Worm (Caenorhabditis elegans): ENCODE results near the gene DH11.5.

Gene DH11.5

DNA sequence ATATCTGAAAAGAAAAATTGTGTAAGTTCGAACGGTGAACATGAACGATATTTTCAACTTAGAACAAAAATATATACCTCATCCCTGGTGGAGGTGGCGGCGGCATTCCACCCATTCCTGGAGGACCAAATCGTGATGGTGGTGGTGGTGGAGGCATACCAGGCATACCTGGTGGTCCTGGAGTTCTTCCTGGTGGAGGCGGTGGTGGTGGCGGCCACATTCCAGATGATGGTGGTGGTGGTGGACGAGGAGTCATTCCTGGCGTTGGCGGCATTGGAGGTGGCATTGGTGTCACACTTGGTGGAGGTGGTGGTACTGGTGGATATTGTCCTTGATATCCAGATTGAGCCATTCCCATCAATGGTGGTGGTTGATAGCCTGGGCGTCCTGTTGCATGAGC, 58.2 kb downstream of the DH11.5 start:
- no peak for TF ChIP-seq ceh-13 (GFP tag; optimal IDR thresholded peaks at IDR 0.05)
- no peak for TF ChIP-seq hnd-1 (tag; optimal IDR thresholded peaks at IDR 0.05)
- no peak for TF ChIP-seq hmbx-1 (tag; optimal IDR thresholded peaks at IDR 0.05)
- TF ChIP-seq tbx-37 (GFP tag; conservative IDR thresholded peaks at IDR 0.05) = no peak
- TF ChIP-seq ama-1 (optimal IDR thresholded peaks at IDR 0.05) = no peak
- no peak for TF ChIP-seq ceh-36 (tag; optimal IDR thresholded peaks at IDR 0.05)
- TF ChIP-seq ets-7 (tag; optimal IDR thresholded peaks at IDR 0.05) = no peak
- TF ChIP-seq flt-1 (GFP tag; IDR thresholded peaks at IDR 0.05) = no peak
- no peak for TF ChIP-seq tbx-11 (GFP tag; IDR thresholded peaks at IDR 0.05)

ce11 chrII:8035667-8036066, 59.3 kb downstream of the DH11.5 start, which contains the start of gene sap-49:
TSS of gene sap-49 (minus strand) at chrII:8035767.
- TF ChIP-seq aly-1 (tag; optimal IDR thresholded peaks at IDR 0.05) = no peak
- no peak for TF ChIP-seq hmbx-1 (tag; optimal IDR thresholded peaks at IDR 0.05)
- no peak for TF ChIP-seq flt-1 (GFP tag; IDR thresholded peaks at IDR 0.05)
- TF ChIP-seq hmg-4 (GFP tag; optimal IDR thresholded peaks at IDR 0.05) = no peak
- no peak for TF ChIP-seq ets-7 (tag; optimal IDR thresholded peaks at IDR 0.05)
- no peak for TF ChIP-seq B0310.2 (tag; optimal IDR thresholded peaks at IDR 0.05)
- TF ChIP-seq scrt-1 (GFP tag; IDR thresholded peaks at IDR 0.05) = no peak
- TF ChIP-seq tbx-11 (GFP tag; IDR thresholded peaks at IDR 0.05) = no peak
- no peak for TF ChIP-seq ceh-36 (tag; optimal IDR thresholded peaks at IDR 0.05)
- no peak for TF ChIP-seq sea-1 (GFP tag; conservative IDR thresholded peaks at IDR 0.05)
- TF ChIP-seq tbx-37 (GFP tag; conservative IDR thresholded peaks at IDR 0.05) = no peak
- TF ChIP-seq F13C5.2 (tag; optimal IDR thresholded peaks at IDR 0.05) = no peak
- no peak for TF ChIP-seq hnd-1 (tag; optimal IDR thresholded peaks at IDR 0.05)
- TF ChIP-seq ama-1 (optimal IDR thresholded peaks at IDR 0.05) = no peak

DNA sequence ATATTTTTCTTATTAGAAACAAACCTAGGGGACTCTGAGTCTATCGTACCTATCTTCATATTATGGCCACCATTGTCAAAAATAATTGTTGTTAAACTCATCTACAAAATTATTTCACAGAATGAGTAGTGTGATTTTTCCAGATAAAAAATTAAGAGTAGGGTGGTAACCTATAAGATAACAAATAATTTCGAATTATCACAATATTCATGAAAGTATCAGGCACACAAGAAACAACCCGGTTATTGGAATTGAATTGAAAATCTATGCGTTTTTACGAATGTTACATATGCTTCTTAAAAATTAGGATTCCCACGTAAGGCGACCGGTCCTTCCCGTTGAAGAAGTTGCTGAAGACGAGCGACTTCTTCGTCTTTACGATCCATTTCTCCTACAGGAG, 60.8 kb downstream of the DH11.5 start, which contains the start of gene arp-6:
arp-6 (minus strand) TSS at position 101 of the 400 bp plus-strand sequence.
- TF ChIP-seq aly-1 (tag; optimal IDR thresholded peaks at IDR 0.05) (no peak), sea-1 (GFP tag; conservative IDR thresholded peaks at IDR 0.05) (no peak), tbx-11 (GFP tag; IDR thresholded peaks at IDR 0.05) (no peak), flt-1 (GFP tag; IDR thresholded peaks at IDR 0.05) (no peak), hmg-4 (GFP tag; optimal IDR thresholded peaks at IDR 0.05) (no peak), tra-4 (tag; optimal IDR thresholded peaks at IDR 0.05) (no peak), hnd-1 (tag; optimal IDR thresholded peaks at IDR 0.05) (no peak), pes-1 (GFP tag; IDR thresholded peaks at IDR 0.05) (no peak), ama-1 (optimal IDR thresholded peaks at IDR 0.05) (no peak)

ce11 chrII:8037863-8038262, 61.5 kb downstream of the DH11.5 start, which contains the start of gene C08B11.9:
TSS of gene C08B11.9 (minus strand) at chrII:8038169.
- no peak for TF ChIP-seq ceh-36 (tag; optimal IDR thresholded peaks at IDR 0.05)
- TF ChIP-seq ama-1 (optimal IDR thresholded peaks at IDR 0.05) = no peak
- TF ChIP-seq B0310.2 (tag; optimal IDR thresholded peaks at IDR 0.05) = no peak

DNA sequence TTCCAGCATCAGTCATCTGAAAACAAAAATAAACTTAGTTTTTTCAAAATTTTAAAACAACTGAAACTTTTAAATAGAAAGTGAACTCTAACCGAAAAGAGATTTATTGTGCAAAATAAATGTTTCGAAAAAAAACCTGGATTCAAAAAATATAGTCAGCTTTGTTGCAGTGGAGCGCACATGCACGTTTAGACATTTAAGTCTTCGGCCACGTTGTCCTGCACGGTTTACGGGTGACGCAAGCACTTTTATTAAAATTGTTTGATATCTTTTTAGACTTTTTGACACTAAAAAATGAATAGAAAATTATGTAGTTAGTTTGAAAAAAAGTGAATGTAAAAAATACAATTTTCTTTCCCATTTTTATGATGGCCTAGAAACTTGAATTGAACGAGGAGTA, 63.0 kb downstream of the DH11.5 start, which contains the start of the genes ubh-4 and algn-6:
ubh-4 (minus strand) TSS at position 182 of the 400 bp plus-strand sequence.
algn-6 (plus strand) TSS at position 387 of the 400 bp plus-strand sequence.
- TF ChIP-seq tbx-37 (GFP tag; conservative IDR thresholded peaks at IDR 0.05) (0 out of 2 replicates have a peak, but pooled peaks have one; percentile 7), ceh-13 (GFP tag; optimal IDR thresholded peaks at IDR 0.05) (no peak)

- TF ChIP-seq tra-4 (tag; optimal IDR thresholded peaks at IDR 0.05) (no peak), B0310.2 (tag; optimal IDR thresholded peaks at IDR 0.05) (no peak)
These were observed 65.2 kb downstream of the DH11.5 start for ce11 chrII:8041642-8042041.

- TF ChIP-seq ceh-36 (tag; optimal IDR thresholded peaks at IDR 0.05) (no peak), F13C5.2 (tag; optimal IDR thresholded peaks at IDR 0.05) (no peak), pes-1 (GFP tag; IDR thresholded peaks at IDR 0.05) (no peak), scrt-1 (GFP tag; IDR thresholded peaks at IDR 0.05) (no peak), tra-4 (tag; optimal IDR thresholded peaks at IDR 0.05) (no peak), ets-7 (tag; optimal IDR thresholded peaks at IDR 0.05) (no peak), ama-1 (optimal IDR thresholded peaks at IDR 0.05) (no peak), ceh-13 (GFP tag; optimal IDR thresholded peaks at IDR 0.05) (no peak), aly-1 (tag; optimal IDR thresholded peaks at IDR 0.05) (no peak), B0310.2 (tag; optimal IDR thresholded peaks at IDR 0.05) (no peak)
These were observed 65.9 kb downstream of the DH11.5 start, which contains the start of gene T05H10.1 for ce11 chrII:8042289-8042688. TSS of gene T05H10.1 (plus strand) at chrII:8042589.

Data from whole organism, early embryonic.